Fruit fly (Drosophila melanogaster) whole organism, embryonic: ENCODE results near the gene CG33288.

Experiments
- Antp ChIP-seq: fragments of 200-800 bp; sonication (Bioruptor generic); optimal IDR thresholded peaks from 3 replicates; lab custom pipeline; 2016; ENCODE audit warnings: missing biosample characterization, missing genetic modification characterization
- B-H1 ChIP-seq: fragments of 200-800 bp; sonication (Bioruptor generic); IDR thresholded peaks from 3 replicates; pipeline ENCODE4 v1.3.6; 2022; ENCODE audit warnings: missing biosample characterization, missing genetic modification characterization
- CG10543 ChIP-seq: fragments of 200-800 bp; sonication (Bioruptor generic); optimal IDR thresholded peaks from 3 replicates; lab custom pipeline; 2017; ENCODE audit warnings: missing biosample characterization, mild to moderate bottlenecking, missing genetic modification characterization, moderate library complexity
- CG11093 ChIP-seq: fragments of 200-800 bp; sonication (Bioruptor generic); IDR thresholded peaks from 3 replicates; pipeline ENCODE4 v1.3.6; 2022; ENCODE audit warnings: missing biosample characterization, missing genetic modification characterization
- CG11247 ChIP-seq: fragments of 200-800 bp; sonication (Bioruptor generic); IDR thresholded peaks from 2 replicates; pipeline ENCODE4 v1.3.6; 2022; ENCODE audit warnings: missing biosample characterization, missing genetic modification characterization
- CG11398 ChIP-seq: fragments of 200-800 bp; sonication (Bioruptor generic); optimal IDR thresholded peaks from 2 replicates; lab custom pipeline; 2016; ENCODE audit warnings: missing biosample characterization, missing genetic modification characterization
- CG11695 ChIP-seq: fragments of 200-800 bp; sonication (Bioruptor generic); IDR thresholded peaks from 3 replicates; pipeline ENCODE4 v1.3.6; 2022; ENCODE audit warnings: missing biosample characterization, missing genetic modification characterization
- CG1233 ChIP-seq: fragments of 200-800 bp; sonication (Bioruptor generic); optimal IDR thresholded peaks from 4 replicates; lab custom pipeline; 2018; ENCODE audit warnings: missing biosample characterization, mild to moderate bottlenecking, missing genetic modification characterization
- CG12744 ChIP-seq: fragments of 200-800 bp; sonication (Bioruptor generic); optimal IDR thresholded peaks from 2 replicates; lab custom pipeline; 2016; ENCODE audit warnings: missing biosample characterization, missing genetic modification characterization
- CG14441 ChIP-seq: fragments of 200-800 bp; sonication (Bioruptor generic); IDR thresholded peaks from 2 replicates; pipeline ENCODE4 v1.3.6; 2022; ENCODE audit warnings: missing biosample characterization, missing genetic modification characterization
- CG15479 ChIP-seq: fragments of 200-800 bp; sonication (Bioruptor generic); optimal IDR thresholded peaks from 3 replicates; lab custom pipeline; 2019; ENCODE audit warnings: missing biosample characterization, mild to moderate bottlenecking, missing genetic modification characterization, moderate library complexity
- CG32772 ChIP-seq: fragments of 200-800 bp; sonication (Bioruptor generic); IDR thresholded peaks from 2 replicates; pipeline ENCODE4 v1.3.6; 2022; ENCODE audit warnings: missing biosample characterization, missing genetic modification characterization
- CG42726 ChIP-seq: fragments of 200-800 bp; sonication (Bioruptor generic); IDR thresholded peaks from 2 replicates; pipeline ENCODE4 v1.3.6; 2022; ENCODE audit warnings: missing biosample characterization, missing genetic modification characterization; ENCODE audit not compliant: partially characterized antibody
- CG5953 ChIP-seq: fragments of 200-800 bp; sonication (Bioruptor generic); IDR thresholded peaks from 2 replicates; pipeline ENCODE4 v1.3.6; 2022; ENCODE audit warnings: missing biosample characterization, missing genetic modification characterization
- CG6854 ChIP-seq: fragments of 200-800 bp; sonication (Bioruptor generic); optimal IDR thresholded peaks from 3 replicates; lab custom pipeline; 2017; ENCODE audit warnings: missing biosample characterization, mild to moderate bottlenecking, missing genetic modification characterization
- CG8089 ChIP-seq: fragments of 200-800 bp; sonication (Bioruptor generic); optimal IDR thresholded peaks from 3 replicates; lab custom pipeline; 2016; ENCODE audit warnings: missing biosample characterization, missing genetic modification characterization
- CHES-1-like ChIP-seq: fragments of 200-800 bp; sonication (Bioruptor generic); optimal IDR thresholded peaks from 2 replicates; lab custom pipeline; 2016; ENCODE audit warnings: missing biosample characterization, missing genetic modification characterization
- Camta ChIP-seq: fragments of 200-800 bp; sonication (Bioruptor generic); optimal IDR thresholded peaks from 2 replicates; lab custom pipeline; 2016; ENCODE audit warnings: missing biosample characterization, missing genetic modification characterization
- Dip3 ChIP-seq: fragments of 200-800 bp; sonication (Bioruptor generic); optimal IDR thresholded peaks from 3 replicates; lab custom pipeline; 2016; ENCODE audit warnings: missing biosample characterization, missing genetic modification characterization
- Drgx ChIP-seq: fragments of 200-800 bp; sonication (Bioruptor generic); IDR thresholded peaks from 2 replicates; pipeline ENCODE4 v1.3.6; 2022; ENCODE audit warnings: missing biosample characterization, missing genetic modification characterization
- MBD-R2 ChIP-seq: fragments of 200-800 bp; sonication (Bioruptor generic); IDR thresholded peaks from 2 replicates; pipeline ENCODE4 v1.3.6; 2022; ENCODE audit warnings: missing biosample characterization, missing genetic modification characterization
- Max ChIP-seq: fragments of 200-800 bp; sonication (Bioruptor generic); optimal IDR thresholded peaks from 2 replicates; lab custom pipeline; 2016; ENCODE audit warnings: missing biosample characterization, mild to moderate bottlenecking, missing genetic modification characterization
- Myb ChIP-seq: fragments of 200-800 bp; sonication (Bioruptor generic); optimal IDR thresholded peaks from 2 replicates; lab custom pipeline; 2016; ENCODE audit warnings: missing biosample characterization, missing genetic modification characterization
- NfI ChIP-seq: fragments of 200-800 bp; sonication (Bioruptor generic); optimal IDR thresholded peaks from 3 replicates; lab custom pipeline; 2018; ENCODE audit warnings: missing biosample characterization, mild to moderate bottlenecking, missing genetic modification characterization, moderate library complexity
- Oaz ChIP-seq: fragments of 200-800 bp; sonication (Bioruptor generic); IDR thresholded peaks from 2 replicates; pipeline ENCODE4 v1.3.6; 2022; ENCODE audit warnings: missing biosample characterization, missing genetic modification characterization
- Rx ChIP-seq: fragments of 200-800 bp; sonication (Bioruptor generic); IDR thresholded peaks from 2 replicates; pipeline ENCODE4 v1.3.6; 2022; ENCODE audit warnings: missing biosample characterization, missing genetic modification characterization
- Sry-β ChIP-seq: fragments of 200-800 bp; sonication (Bioruptor generic); optimal IDR thresholded peaks from 2 replicates; lab custom pipeline; 2018; ENCODE audit warnings: missing biosample characterization, mild to moderate bottlenecking, missing genetic modification characterization, moderate library complexity
- TFAM ChIP-seq: fragments of 200-800 bp; sonication (Bioruptor generic); optimal IDR thresholded peaks from 2 replicates; lab custom pipeline; 2017; ENCODE audit warnings: missing biosample characterization, missing genetic modification characterization, inconsistent platforms
- Tbp ChIP-seq: fragments of >200 bp; optimal IDR thresholded peaks from 2 replicates; lab custom pipeline; 2018; ENCODE audit warnings: missing biosample characterization, missing genetic modification characterization
- Vsx1 ChIP-seq: fragments of 200-800 bp; sonication (Bioruptor generic); optimal IDR thresholded peaks from 2 replicates; lab custom pipeline; 2017; ENCODE audit warnings: missing biosample characterization, mild to moderate bottlenecking, missing genetic modification characterization, missing genetic modification reagents
- abd-A ChIP-seq: fragments of 200-800 bp; sonication (Bioruptor generic); optimal IDR thresholded peaks from 3 replicates; lab custom pipeline; 2019; ENCODE audit warnings: missing biosample characterization, mild to moderate bottlenecking, missing genetic modification characterization, moderate library complexity
- al ChIP-seq: fragments of 200-800 bp; sonication (Bioruptor generic); IDR thresholded peaks from 2 replicates; pipeline ENCODE4 v1.3.6; 2022; ENCODE audit warnings: missing biosample characterization, missing genetic modification characterization
- chinmo ChIP-seq: fragments of 200-800 bp; sonication (Bioruptor generic); IDR thresholded peaks from 4 replicates; pipeline ENCODE4 v1.3.6; 2022; ENCODE audit warnings: missing biosample characterization, missing genetic modification characterization; ENCODE audit not compliant: partially characterized antibody
- crol ChIP-seq: fragments of 200-800 bp; sonication (Bioruptor generic); IDR thresholded peaks from 2 replicates; pipeline ENCODE4 v1.3.6; 2022; ENCODE audit warnings: missing biosample characterization, missing genetic modification characterization
- cwo ChIP-seq: fragments of 200-800 bp; sonication (Bioruptor generic); optimal IDR thresholded peaks from 3 replicates; lab custom pipeline; 2017; ENCODE audit warnings: missing biosample characterization, missing genetic modification characterization, mild to moderate bottlenecking, moderate library complexity, missing genetic modification reagents
- dan ChIP-seq: fragments of 200-800 bp; sonication (Bioruptor generic); IDR thresholded peaks from 2 replicates; pipeline ENCODE4 v1.3.6; 2022; ENCODE audit warnings: missing biosample characterization, missing genetic modification characterization
- dmrt99B ChIP-seq: fragments of 200-800 bp; sonication (Bioruptor generic); optimal IDR thresholded peaks from 2 replicates; lab custom pipeline; 2018; ENCODE audit warnings: missing biosample characterization, mild to moderate bottlenecking, missing genetic modification characterization, moderate library complexity
- eve ChIP-seq, 2 experiments: fragments of >200 bp; optimal IDR thresholded peaks; 2 replicates each; lab custom pipeline; 2017; ENCODE audit warnings: missing biosample characterization in 2 of 2, missing genetic modification characterization in 2 of 2
- fd96Cb ChIP-seq: fragments of 200-800 bp; sonication (Bioruptor generic); optimal IDR thresholded peaks from 2 replicates; lab custom pipeline; 2018; ENCODE audit warnings: missing biosample characterization, mild to moderate bottlenecking, missing genetic modification characterization, moderate library complexity
- gt ChIP-seq: fragments of 200-800 bp; sonication (Bioruptor generic); IDR thresholded peaks from 2 replicates; pipeline ENCODE4 v1.3.6; 2022; ENCODE audit warnings: missing biosample characterization, missing genetic modification characterization
- knrl ChIP-seq: fragments of 200-800 bp; sonication (Bioruptor generic); IDR thresholded peaks from 3 replicates; pipeline ENCODE4 v1.3.6; 2022; ENCODE audit warnings: missing biosample characterization, missing genetic modification characterization; ENCODE audit not compliant: partially characterized antibody
- lola ChIP-seq, 3 experiments: fragments of >200 bp in 2 of 3; fragments of 200-800 bp in 1 of 3; sonication (Bioruptor generic) in 1 of 3; optimal IDR thresholded peaks; 2 replicates each; lab custom pipeline; 2017 to 2019; ENCODE audit warnings: missing biosample characterization in 3 of 3, missing genetic modification characterization in 3 of 3, mild to moderate bottlenecking in 1 of 3, moderate library complexity in 1 of 3
- org-1 ChIP-seq: fragments of 200-800 bp; sonication (Bioruptor generic); optimal IDR thresholded peaks from 2 replicates; lab custom pipeline; 2017; ENCODE audit warnings: missing biosample characterization, missing genetic modification characterization
- pb ChIP-seq: fragments of 200-800 bp; sonication (Bioruptor generic); optimal IDR thresholded peaks from 3 replicates; lab custom pipeline; 2016; ENCODE audit warnings: missing biosample characterization, missing genetic modification characterization
- pfk ChIP-seq: fragments of 200-800 bp; sonication (Bioruptor generic); optimal IDR thresholded peaks from 2 replicates; lab custom pipeline; 2018; ENCODE audit warnings: missing biosample characterization, mild to moderate bottlenecking, missing genetic modification characterization, moderate library complexity
- prd ChIP-seq, 3 experiments: fragments of >200 bp in 2 of 3; fragments of 200-800 bp in 1 of 3; sonication (Bioruptor generic) in 1 of 3; optimal IDR thresholded peaks in 2 of 3; IDR thresholded peaks in 1 of 3; 2 replicates in 2 of 3; 3 replicates in 1 of 3; pipeline versions ENCODE4 v1.3.6 to Lab custom; 2017 to 2022; ENCODE audit warnings: missing biosample characterization in 1 of 3, missing genetic modification characterization in 1 of 3
- slou ChIP-seq: fragments of 200-800 bp; sonication (Bioruptor generic); optimal IDR thresholded peaks from 3 replicates; lab custom pipeline; 2016; ENCODE audit warnings: missing biosample characterization, missing genetic modification characterization
- stwl ChIP-seq: fragments of 200-800 bp; sonication (Bioruptor generic); optimal IDR thresholded peaks from 3 replicates; lab custom pipeline; 2018; ENCODE audit warnings: missing biosample characterization, mild to moderate bottlenecking, missing genetic modification characterization, moderate library complexity
- ttk ChIP-seq: fragments of 200-800 bp; sonication (Bioruptor generic); IDR thresholded peaks from 2 replicates; pipeline ENCODE4 v2.1.2; 2022; ENCODE audit warnings: missing biosample characterization, missing genetic modification characterization
- vnd ChIP-seq: fragments of 200-800 bp; sonication (Bioruptor generic); IDR thresholded peaks from 3 replicates; pipeline ENCODE4 v1.3.6; 2022; ENCODE audit warnings: missing biosample characterization, missing genetic modification characterization; ENCODE audit not compliant: partially characterized antibody

The CG33288 gene

DNA sequence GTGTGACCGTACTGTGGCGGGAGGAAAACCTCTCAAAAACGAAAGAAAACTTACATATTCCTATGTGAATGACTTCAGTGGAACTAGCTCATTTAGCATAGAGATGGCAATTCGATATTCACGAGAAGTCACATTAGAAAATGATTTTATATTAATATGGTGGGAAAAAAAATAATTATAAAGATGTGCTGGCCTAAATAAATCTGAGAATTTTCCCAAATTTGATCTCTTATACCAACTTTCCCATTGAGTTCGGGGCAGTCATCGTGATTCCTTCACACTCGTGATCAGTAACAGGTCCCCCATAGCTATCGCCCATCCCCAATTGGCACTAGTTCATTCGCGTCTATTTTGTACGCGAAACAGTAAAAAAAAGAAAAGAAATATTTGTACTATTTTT is 5.5 kb downstream of the CG33288 start, which contains the start of the genes barc and Aef1 (continued):
- TF ChIP-seq fd96Cb, result peak; percentile 86
- TF ChIP-seq Oaz (GFP tag; lab: Robert Waterston, UW), result peak; percentile 69
- TF ChIP-seq slou (GFP tag; lab: Kevin White, UChicago), result peak; percentile 86
- peak; percentile 85 for TF ChIP-seq NfI (GFP tag; lab: Kevin White, UChicago)
- peak; percentile 93 for TF ChIP-seq al (GFP tag; lab: Robert Waterston, UW)
- no peak for TF ChIP-seq prd (optimal IDR thresholded peaks at IDR 0.05; lab: Kevin White, UChicago)
- TF ChIP-seq prd (GFP tag; IDR thresholded peaks at IDR 0.05; lab: Robert Waterston, UW), result peak; percentile 96
- TF ChIP-seq chinmo (GFP tag; lab: Robert Waterston, UW), result no peak
- peak; percentile 34 for TF ChIP-seq org-1
- no peak for TF ChIP-seq CG15479
- peak; percentile 93 for TF ChIP-seq vnd
- TF ChIP-seq CHES-1-like (GFP tag; lab: Kevin White, UChicago), result peak; percentile 80
- peak; percentile 79; the same call in 2 of the 3 replicates for TF ChIP-seq B-H1
- peak; percentile 88; the same call in 2 of the 3 replicates for TF ChIP-seq CG11093 (GFP tag; lab: Robert Waterston, UW)
- peak; percentile 84 for TF ChIP-seq dan
- peak; percentile 63 for TF ChIP-seq Drgx (GFP tag; lab: Robert Waterston, UW)
- TF ChIP-seq lola (GFP tag; optimal IDR thresholded peaks at IDR 0.05; lab: Kevin White, UChicago), result peak in 1 of 3 experiments; percentile 89
- no peak for TF ChIP-seq CG6854 (GFP tag; lab: Kevin White, UChicago)
- peak; percentile 3 for TF ChIP-seq TFAM
- no peak for TF ChIP-seq Vsx1
- TF ChIP-seq CG5953, result peak; percentile 47; the same call in 1 of the 2 replicates
- TF ChIP-seq pb (GFP tag; lab: Kevin White, UChicago), result peak; percentile 49
- TF ChIP-seq Max, result peak; percentile 88
- peak; percentile 84 for TF ChIP-seq CG10543 (GFP tag; lab: Kevin White, UChicago)
- peak; percentile 88 for TF ChIP-seq ttk (GFP tag; lab: Robert Waterston, UW)
- peak; percentile 78 for TF ChIP-seq MBD-R2
- TF ChIP-seq eve (GFP tag; optimal IDR thresholded peaks at IDR 0.05; lab: Kevin White, UChicago), result no peak
- TF ChIP-seq pfk (GFP tag; lab: Kevin White, UChicago), result no peak
- TF ChIP-seq CG42726, result peak; percentile 55; the same call in 1 of the 2 replicates
- TF ChIP-seq CG14441 (GFP tag; lab: Robert Waterston, UW), result peak; percentile 89
- peak; percentile 87 for TF ChIP-seq CG32772
- TF ChIP-seq abd-A (tag; lab: Kevin White, UChicago), result no peak
- peak; percentile 70 for TF ChIP-seq Rx
- peak; percentile 96 for TF ChIP-seq knrl (GFP tag; lab: Robert Waterston, UW)
- TF ChIP-seq CG8089 (GFP tag; lab: Kevin White, UChicago), result peak; percentile 83
- TF ChIP-seq CG11398 (GFP tag; lab: Kevin White, UChicago), result peak; percentile 57
- peak; percentile 60 for TF ChIP-seq Myb (GFP tag; lab: Kevin White, UChicago)
- TF ChIP-seq gt (GFP tag; lab: Robert Waterston, UW), result peak; percentile 58; the same call in 1 of the 2 replicates
- TF ChIP-seq Antp (GFP tag; lab: Kevin White, UChicago), result peak; percentile 77
- peak; percentile 58 for TF ChIP-seq Sry-β (GFP tag; lab: Kevin White, UChicago)
- TF ChIP-seq CG12744 (GFP tag; lab: Kevin White, UChicago), result peak; percentile 62
- TF ChIP-seq crol (GFP tag; lab: Robert Waterston, UW), result no peak; the same call in 1 of the 2 replicates
- TF ChIP-seq CG1233 (GFP tag; lab: Kevin White, UChicago), result peak; percentile 74
- TF ChIP-seq cwo, result peak; percentile 47
- TF ChIP-seq stwl, result peak; percentile 70
- peak; percentile 77 for TF ChIP-seq CG11247 (GFP tag; lab: Robert Waterston, UW)
- TF ChIP-seq Dip3 (GFP tag; lab: Kevin White, UChicago), result peak; percentile 88
- peak; percentile 69; the same call in 2 of the 3 replicates for TF ChIP-seq CG11695 (GFP tag; lab: Robert Waterston, UW)
- no peak for TF ChIP-seq Tbp (GFP tag; lab: Kevin White, UChicago)
- peak; percentile 82 for TF ChIP-seq Camta (GFP tag; lab: Kevin White, UChicago)
- peak; percentile 82 for TF ChIP-seq dmrt99B (tag; lab: Kevin White, UChicago)
